Worm (Caenorhabditis elegans) whole organism, young adult: Measurements from ENCODE around the gene str-60.

Experiments used
- dpff-1 ChIP-seq: sonication (generic microtip); optimal IDR thresholded peaks from 2 replicates; lab custom pipeline; 2017; ENCODE audit warnings: mild to moderate bottlenecking, missing genetic modification characterization, missing compliant biosample characterization
- hmg-1.2 ChIP-seq: fragments of 200-800 bp; sonication (Bioruptor generic); IDR thresholded peaks from 2 replicates; pipeline ENCODE4 v1.3.6; 2022; ENCODE audit warnings: missing genetic modification reagents, missing genetic modification characterization, missing compliant biosample characterization
- lin-35 ChIP-seq, 3 experiments: fragments of 150-350 bp in 2 of 3; sonication (generic microtip) in 1 of 3; optimal IDR thresholded peaks; 2 replicates each; lab custom pipeline; 2014 to 2018; ENCODE audit warnings: missing biosample characterization in 3 of 3, missing genetic modification characterization in 3 of 3, missing genetic modification reagents in 3 of 3
- tlf-1 ChIP-seq: fragments of 200-800 bp; sonication (Bioruptor generic); optimal IDR thresholded peaks from 2 replicates; lab custom pipeline; 2018; ENCODE audit warnings: mild to moderate bottlenecking, missing genetic modification characterization, missing compliant biosample characterization
- unc-62 ChIP-seq: fragments of 150-350 bp; optimal IDR thresholded peaks from 2 replicates; lab custom pipeline; 2014; ENCODE audit warnings: missing biosample characterization, missing genetic modification reagents, missing genetic modification characterization

ce11 chrV:15922979-15923378 lies 25.2 kb downstream of the str-60 start, which contains the start of gene F35E8.13:
- TF ChIP-seq dpff-1 (no peak), tlf-1 (GFP tag; lab: Kevin White, UChicago) (no peak), lin-35 (GFP tag; optimal IDR thresholded peaks at IDR 0.05; lab: Kevin White, UChicago) (no peak), hmg-1.2 (GFP tag; lab: Robert Waterston, UW) (no peak), unc-62 (GFP tag; lab: Kevin White, UChicago) (no peak)
